Fruit fly (Drosophila melanogaster) whole organism, embryonic: Measurements from ENCODE around the gene SmE.

ENCODE experiments used
- Ada2b ChIP-seq: fragments of 200-800 bp; sonication (Bioruptor generic); IDR thresholded peaks from 2 replicates; pipeline ENCODE4 v1.3.6; 2022; ENCODE audit warnings: missing biosample characterization, missing genetic modification characterization
- Adf1 ChIP-seq: fragments of 200-800 bp; sonication (Bioruptor generic); IDR thresholded peaks from 2 replicates; pipeline ENCODE4 v1.3.6; 2022; ENCODE audit warnings: missing biosample characterization, missing genetic modification characterization
- Bdp1 ChIP-seq: fragments of 200-800 bp; sonication (Bioruptor generic); optimal IDR thresholded peaks from 3 replicates; lab custom pipeline; 2016; ENCODE audit warnings: missing biosample characterization, missing genetic modification characterization
- Bgb ChIP-seq: fragments of 200-800 bp; sonication (Bioruptor generic); IDR thresholded peaks from 2 replicates; pipeline ENCODE4 v1.3.6; 2022; ENCODE audit warnings: missing biosample characterization, missing genetic modification characterization; ENCODE audit not compliant: partially characterized antibody
- CG10321 ChIP-seq: fragments of 200-800 bp; sonication (Bioruptor generic); IDR thresholded peaks from 2 replicates; pipeline ENCODE4 v1.3.6; 2022; ENCODE audit warnings: missing biosample characterization, missing genetic modification characterization
- CG10654 ChIP-seq: fragments of 200-800 bp; sonication (Bioruptor generic); optimal IDR thresholded peaks from 2 replicates; lab custom pipeline; 2016; ENCODE audit warnings: missing biosample characterization, missing genetic modification characterization
- CG11456 ChIP-seq: fragments of 200-800 bp; sonication (Bioruptor generic); IDR thresholded peaks from 3 replicates; pipeline ENCODE4 v1.3.6; 2022; ENCODE audit warnings: missing biosample characterization, missing genetic modification characterization
- CG12071 ChIP-seq: fragments of 200-800 bp; sonication (Bioruptor generic); optimal IDR thresholded peaks from 3 replicates; lab custom pipeline; 2018; ENCODE audit warnings: missing biosample characterization, mild to moderate bottlenecking, missing genetic modification characterization
- CG13123 ChIP-seq: fragments of 200-800 bp; sonication (Bioruptor generic); optimal IDR thresholded peaks from 2 replicates; lab custom pipeline; 2016; ENCODE audit warnings: missing biosample characterization, missing genetic modification characterization
- CG15601 ChIP-seq: fragments of 200-800 bp; sonication (Bioruptor generic); optimal IDR thresholded peaks from 3 replicates; lab custom pipeline; 2019; ENCODE audit warnings: missing biosample characterization, mild to moderate bottlenecking, missing genetic modification characterization, moderate library complexity
- CG17385 ChIP-seq: fragments of 200-800 bp; sonication (Bioruptor generic); optimal IDR thresholded peaks from 3 replicates; lab custom pipeline; 2018; ENCODE audit warnings: missing biosample characterization, mild to moderate bottlenecking, missing genetic modification characterization
- CG17829 ChIP-seq: fragments of 200-800 bp; optimal IDR thresholded peaks from 2 replicates; lab custom pipeline; 2019; ENCODE audit warnings: missing biosample characterization, mild to moderate bottlenecking, missing genetic modification characterization, moderate library complexity
- CG2120 ChIP-seq: fragments of 200-800 bp; sonication (Bioruptor generic); optimal IDR thresholded peaks from 3 replicates; lab custom pipeline; 2016; ENCODE audit warnings: missing biosample characterization, missing genetic modification characterization
- CG3163 ChIP-seq: fragments of 200-800 bp; sonication (Bioruptor generic); optimal IDR thresholded peaks from 3 replicates; lab custom pipeline; 2016; ENCODE audit warnings: missing biosample characterization, missing genetic modification characterization
- CG4282 ChIP-seq: fragments of 200-800 bp; sonication (Bioruptor generic); optimal IDR thresholded peaks from 2 replicates; lab custom pipeline; 2016; ENCODE audit warnings: missing biosample characterization, missing genetic modification characterization
- CG4328 ChIP-seq: fragments of 200-800 bp; sonication (Bioruptor generic); optimal IDR thresholded peaks from 3 replicates; lab custom pipeline; 2017; ENCODE audit warnings: missing biosample characterization, missing genetic modification reagents, missing genetic modification characterization
- CG5953 ChIP-seq: fragments of 200-800 bp; sonication (Bioruptor generic); IDR thresholded peaks from 2 replicates; pipeline ENCODE4 v1.3.6; 2022; ENCODE audit warnings: missing biosample characterization, missing genetic modification characterization
- CG6791 ChIP-seq: fragments of 200-800 bp; sonication (Bioruptor generic); IDR thresholded peaks from 3 replicates; pipeline ENCODE4 v1.3.6; 2022; ENCODE audit warnings: missing biosample characterization, missing genetic modification characterization; ENCODE audit not compliant: partially characterized antibody
- CG6813 ChIP-seq: fragments of 200-800 bp; sonication (Bioruptor generic); optimal IDR thresholded peaks from 2 replicates; lab custom pipeline; 2017; ENCODE audit warnings: missing biosample characterization, missing genetic modification characterization, mild to moderate bottlenecking, moderate library complexity, missing genetic modification reagents
- CG6854 ChIP-seq: fragments of 200-800 bp; sonication (Bioruptor generic); optimal IDR thresholded peaks from 3 replicates; lab custom pipeline; 2017; ENCODE audit warnings: missing biosample characterization, mild to moderate bottlenecking, missing genetic modification characterization
- CG8359 ChIP-seq: fragments of 200-800 bp; sonication (Bioruptor generic); optimal IDR thresholded peaks from 2 replicates; lab custom pipeline; 2017; ENCODE audit warnings: missing biosample characterization, mild to moderate bottlenecking, missing genetic modification characterization, borderline replicate concordance
- CG8478 ChIP-seq: fragments of >200 bp; optimal IDR thresholded peaks from 2 replicates; lab custom pipeline; 2018
- CG9609 ChIP-seq: fragments of 200-800 bp; sonication (Bioruptor generic); optimal IDR thresholded peaks from 3 replicates; lab custom pipeline; 2016; ENCODE audit warnings: missing biosample characterization, missing genetic modification characterization
- Camta ChIP-seq: fragments of 200-800 bp; sonication (Bioruptor generic); optimal IDR thresholded peaks from 2 replicates; lab custom pipeline; 2016; ENCODE audit warnings: missing biosample characterization, missing genetic modification characterization
- Fer2 ChIP-seq: fragments of 200-800 bp; sonication (Bioruptor generic); optimal IDR thresholded peaks from 2 replicates; lab custom pipeline; 2018; ENCODE audit warnings: missing biosample characterization, mild to moderate bottlenecking, missing genetic modification characterization, moderate library complexity
- HLH4C ChIP-seq: fragments of 200-800 bp; sonication (Bioruptor generic); IDR thresholded peaks from 3 replicates; pipeline ENCODE4 v1.3.6; 2022; ENCODE audit warnings: missing biosample characterization, missing genetic modification characterization; ENCODE audit not compliant: partially characterized antibody
- Hr39 ChIP-seq: fragments of >200 bp; optimal IDR thresholded peaks from 2 replicates; lab custom pipeline; 2017
- Max ChIP-seq: fragments of 200-800 bp; sonication (Bioruptor generic); optimal IDR thresholded peaks from 2 replicates; lab custom pipeline; 2016; ENCODE audit warnings: missing biosample characterization, mild to moderate bottlenecking, missing genetic modification characterization
- NC2β ChIP-seq: fragments of 200-800 bp; sonication (Bioruptor generic); optimal IDR thresholded peaks from 2 replicates; lab custom pipeline; 2016; ENCODE audit warnings: missing biosample characterization, missing genetic modification characterization
- Neu2 ChIP-seq: fragments of 200-800 bp; sonication (Bioruptor generic); optimal IDR thresholded peaks from 3 replicates; lab custom pipeline; 2016; ENCODE audit warnings: missing biosample characterization, missing genetic modification characterization, borderline replicate concordance
- Pdp1 ChIP-seq, 2 experiments: fragments of 200-800 bp; sonication (Bioruptor generic); optimal IDR thresholded peaks; 3 replicates each; lab custom pipeline; 2016; ENCODE audit warnings: missing biosample characterization in 2 of 2, missing genetic modification characterization in 2 of 2, mild to moderate bottlenecking in 1 of 2, moderate library complexity in 1 of 2
- Ptx1 ChIP-seq: fragments of 200-800 bp; sonication (Bioruptor generic); IDR thresholded peaks from 2 replicates; pipeline ENCODE4 v1.3.6; 2022; ENCODE audit warnings: missing biosample characterization, missing genetic modification characterization
- Sry-β ChIP-seq: fragments of 200-800 bp; sonication (Bioruptor generic); optimal IDR thresholded peaks from 2 replicates; lab custom pipeline; 2018; ENCODE audit warnings: missing biosample characterization, mild to moderate bottlenecking, missing genetic modification characterization, moderate library complexity
- br ChIP-seq: fragments of >200 bp; optimal IDR thresholded peaks from 2 replicates; lab custom pipeline; 2017
- bsh ChIP-seq, 2 experiments: fragments of 200-800 bp; sonication (Bioruptor generic); optimal IDR thresholded peaks; 2 replicates each; lab custom pipeline; 2017 to 2018; ENCODE audit warnings: mild to moderate bottlenecking in 2 of 2, missing biosample characterization in 2 of 2, missing genetic modification characterization in 2 of 2, moderate library complexity in 1 of 2
- chif ChIP-seq, 2 experiments: fragments of 200-800 bp; sonication (Bioruptor generic); optimal IDR thresholded peaks; 3 replicates each; lab custom pipeline; 2016; ENCODE audit warnings: missing biosample characterization in 2 of 2, missing genetic modification characterization in 2 of 2
- crp ChIP-seq, 2 experiments: fragments of 200-800 bp; sonication (Bioruptor generic); optimal IDR thresholded peaks; 2 replicates in 1 of 2; 3 replicates in 1 of 2; lab custom pipeline; 2017; ENCODE audit warnings: missing biosample characterization in 2 of 2, missing genetic modification characterization in 2 of 2, mild to moderate bottlenecking in 1 of 2, moderate library complexity in 1 of 2
- cwo ChIP-seq: fragments of 200-800 bp; sonication (Bioruptor generic); optimal IDR thresholded peaks from 3 replicates; lab custom pipeline; 2017; ENCODE audit warnings: missing biosample characterization, missing genetic modification characterization, mild to moderate bottlenecking, moderate library complexity, missing genetic modification reagents
- dmrt11E ChIP-seq: fragments of 200-800 bp; sonication (Bioruptor generic); optimal IDR thresholded peaks from 3 replicates; lab custom pipeline; 2018; ENCODE audit warnings: missing biosample characterization, mild to moderate bottlenecking, missing genetic modification characterization, moderate library complexity
- ewg ChIP-seq: fragments of 200-800 bp; sonication (Bioruptor generic); optimal IDR thresholded peaks from 3 replicates; lab custom pipeline; 2017; ENCODE audit warnings: mild to moderate bottlenecking, missing biosample characterization, missing genetic modification reagents, missing genetic modification characterization
- fd3F ChIP-seq: fragments of 200-800 bp; sonication (Bioruptor generic); optimal IDR thresholded peaks from 2 replicates; lab custom pipeline; 2018; ENCODE audit warnings: missing biosample characterization, mild to moderate bottlenecking, missing genetic modification characterization, moderate library complexity
- ftz-f1 ChIP-seq: fragments of 200-800 bp; sonication (Bioruptor generic); optimal IDR thresholded peaks from 2 replicates; lab custom pipeline; 2016; ENCODE audit warnings: missing biosample characterization, missing genetic modification characterization
- gce ChIP-seq: fragments of 200-800 bp; sonication (Bioruptor generic); IDR thresholded peaks from 3 replicates; pipeline ENCODE4 v1.3.6; 2022; ENCODE audit warnings: missing biosample characterization, missing genetic modification characterization
- gcm2 ChIP-seq: fragments of 200-800 bp; sonication (Bioruptor generic); optimal IDR thresholded peaks from 2 replicates; lab custom pipeline; 2016; ENCODE audit warnings: missing biosample characterization, missing genetic modification characterization
- gfzf ChIP-seq: fragments of 200-800 bp; sonication (Bioruptor generic); optimal IDR thresholded peaks from 2 replicates; lab custom pipeline; 2016; ENCODE audit warnings: missing biosample characterization, mild to moderate bottlenecking, missing genetic modification characterization, moderate library complexity
- her ChIP-seq: fragments of 200-800 bp; sonication (Bioruptor generic); optimal IDR thresholded peaks from 2 replicates; lab custom pipeline; 2016; ENCODE audit warnings: missing biosample characterization, missing genetic modification characterization
- kni ChIP-seq: fragments of 200-800 bp; sonication (Bioruptor generic); optimal IDR thresholded peaks from 3 replicates; lab custom pipeline; 2017; ENCODE audit warnings: mild to moderate bottlenecking, missing biosample characterization, missing genetic modification reagents, missing genetic modification characterization
- pita ChIP-seq: fragments of 200-800 bp; sonication (Bioruptor generic); optimal IDR thresholded peaks from 2 replicates; lab custom pipeline; 2017; ENCODE audit warnings: missing biosample characterization, mild to moderate bottlenecking, missing genetic modification characterization
- sens ChIP-seq: fragments of 200-800 bp; sonication (Bioruptor generic); peaks from one replicate; lab custom pipeline; 2016; ENCODE audit warnings: missing biosample characterization, missing genetic modification characterization
- slbo ChIP-seq: fragments of 200-800 bp; sonication (Bioruptor generic); IDR thresholded peaks from 2 replicates; pipeline ENCODE4 v1.3.6; 2022; ENCODE audit warnings: missing biosample characterization, missing genetic modification characterization
- sug ChIP-seq: fragments of 200-800 bp; optimal IDR thresholded peaks from 2 replicates; lab custom pipeline; 2019; ENCODE audit warnings: missing biosample characterization, mild to moderate bottlenecking, missing genetic modification characterization, moderate library complexity

SmE gene

dm6 chr2L:7916368-7916767 is 31.1 kb upstream of the SmE start (continued):
- TF ChIP-seq bsh (GFP tag; optimal IDR thresholded peaks at IDR 0.05; lab: Kevin White, UChicago) (peak; percentile 47 to 69), CG6813 (GFP tag; lab: Kevin White, UChicago) (no peak), Pdp1 (GFP tag; optimal IDR thresholded peaks at IDR 0.05; lab: Kevin White, UChicago) (peak in 1 of 2 experiments; percentile 62), crp (GFP tag; optimal IDR thresholded peaks at IDR 0.05; lab: Kevin White, UChicago) (peak in 1 of 2 experiments; percentile 1), CG4328 (no peak), Ada2b (GFP tag; lab: Robert Waterston, UW) (peak; percentile 84), ftz-f1 (GFP tag; lab: Kevin White, UChicago) (no peak), her (GFP tag; lab: Kevin White, UChicago) (peak; percentile 26), gce (GFP tag; lab: Robert Waterston, UW) (peak; percentile 33; the same call in 1 of the 3 replicates), CG3163 (no peak), gcm2 (GFP tag; lab: Kevin White, UChicago) (no peak), chif (GFP tag; optimal IDR thresholded peaks at IDR 0.05; lab: Kevin White, UChicago) (peak; percentile 41 to 63), CG10654 (peak; percentile 26), CG8359 (no peak), CG4282 (GFP tag; lab: Kevin White, UChicago) (no peak), br (no peak), Sry-β (GFP tag; lab: Kevin White, UChicago) (no peak), CG17829 (no peak), slbo (GFP tag; lab: Robert Waterston, UW) (peak; percentile 84), sug (tag; lab: Kevin White, UChicago) (no peak), CG8478 (no peak), gfzf (GFP tag; lab: Kevin White, UChicago) (no peak), Camta (GFP tag; lab: Kevin White, UChicago) (peak; percentile 34), CG13123 (GFP tag; lab: Kevin White, UChicago) (no peak), CG17385 (GFP tag; lab: Kevin White, UChicago) (peak; percentile 74), CG6854 (no peak), Bdp1 (peak; percentile 25), Ptx1 (GFP tag; lab: Robert Waterston, UW) (peak; percentile 88), CG15601 (tag; lab: Kevin White, UChicago) (no peak), CG9609 (GFP tag; lab: Kevin White, UChicago) (peak; percentile 66), Neu2 (GFP tag; lab: Kevin White, UChicago) (no peak), kni (GFP tag; lab: Kevin White, UChicago) (no peak), pita (GFP tag; lab: Kevin White, UChicago) (no peak), Max (no peak), Adf1 (GFP tag; lab: Robert Waterston, UW) (peak; percentile 44), sens (GFP tag; lab: Kevin White, UChicago) (peak; percentile 75), dmrt11E (tag; lab: Kevin White, UChicago) (peak; percentile 47), NC2β (GFP tag; lab: Kevin White, UChicago) (peak; percentile 32), ewg (GFP tag; lab: Kevin White, UChicago) (peak; percentile 37), Fer2 (tag; lab: Kevin White, UChicago) (no peak), CG12071 (no peak), Hr39 (no peak), Bgb (GFP tag; lab: Robert Waterston, UW) (no peak), CG5953 (GFP tag; lab: Robert Waterston, UW) (peak; percentile 63; the same call in 1 of the 2 replicates), CG11456 (GFP tag; lab: Robert Waterston, UW) (peak; percentile 80), CG2120 (peak; percentile 72), cwo (GFP tag; lab: Kevin White, UChicago) (peak; percentile 28), HLH4C (GFP tag; lab: Robert Waterston, UW) (no peak), fd3F (GFP tag; lab: Kevin White, UChicago) (peak; percentile 72), CG10321 (GFP tag; lab: Robert Waterston, UW) (no peak; the same call in 1 of the 2 replicates), CG6791 (no peak)
